Fruit fly (Drosophila melanogaster) whole organism: ENCODE results near the gene Evi5.

Experiments
- CG8478 ChIP-seq: fragments of >200 bp; optimal IDR thresholded peaks from 2 replicates; lab custom pipeline; 2018; ENCODE audit warnings: inconsistent platforms
- Dll ChIP-seq: fragments of >200 bp; optimal IDR thresholded peaks from 2 replicates; lab custom pipeline; 2017
- pan ChIP-seq: fragments of >200 bp; optimal IDR thresholded peaks from 2 replicates; lab custom pipeline; 2017
- psq ChIP-seq: fragments of >200 bp; optimal IDR thresholded peaks from 2 replicates; lab custom pipeline; 2017

- TF ChIP-seq psq (no peak), CG8478 (lab: Kevin White, UChicago) (no peak), Dll (lab: Kevin White, UChicago) (no peak), pan (lab: Kevin White, UChicago) (no peak)
Measured at dm6 chrX:11464047-11464446, 9.9 kb upstream of the Evi5 start.
